Worm (Caenorhabditis elegans) whole organism, midembryonic: ENCODE measurements around the gene hsp-43.

Experiments
- T22C8.4 ChIP-seq: fragments of 200-800 bp; sonication (Bioruptor generic); IDR thresholded peaks from 2 replicates; pipeline ENCODE4 v1.3.6; 2022; ENCODE audit warnings: missing genetic modification characterization, missing compliant biosample characterization
- flt-1 ChIP-seq: fragments of 200-800 bp; sonication (Bioruptor generic); IDR thresholded peaks from 2 replicates; pipeline ENCODE4 v1.3.6; 2022; ENCODE audit warnings: missing genetic modification characterization, missing compliant biosample characterization
- klf-2 ChIP-seq: fragments of 200-800 bp; sonication (Bioruptor generic); conservative IDR thresholded peaks from 2 replicates; pipeline ENCODE4 v1.3.6; 2022; ENCODE audit warnings: missing genetic modification reagents, missing genetic modification characterization, missing compliant biosample characterization
- med-1 ChIP-seq: sonication (generic microtip); optimal IDR thresholded peaks from 2 replicates; lab custom pipeline; 2017; ENCODE audit warnings: missing genetic modification characterization, mild to moderate bottlenecking, missing compliant biosample characterization, antibody characterized with exemption, missing genetic modification reagents; ENCODE audit not compliant: insufficient read depth
- ref-1 ChIP-seq: fragments of 200-800 bp; sonication (Bioruptor generic); conservative IDR thresholded peaks from 2 replicates; pipeline ENCODE4 v1.3.6; 2022; ENCODE audit warnings: missing genetic modification reagents, missing genetic modification characterization, missing compliant biosample characterization
- tab-1 ChIP-seq: fragments of 200-800 bp; sonication (Bioruptor generic); IDR thresholded peaks from 2 replicates; pipeline ENCODE4 v1.3.6; 2022; ENCODE audit warnings: missing genetic modification characterization, missing compliant biosample characterization
- ztf-23 ChIP-seq: fragments of 200-800 bp; sonication (Bioruptor generic); IDR thresholded peaks from 2 replicates; pipeline ENCODE4 v1.3.6; 2022; ENCODE audit warnings: missing genetic modification reagents, missing genetic modification characterization, missing compliant biosample characterization
- ztf-29 ChIP-seq: fragments of 200-800 bp; sonication (Bioruptor generic); IDR thresholded peaks from 2 replicates; pipeline ENCODE4 v1.3.6; 2022; ENCODE audit warnings: missing genetic modification reagents, missing genetic modification characterization, missing compliant biosample characterization

DNA sequence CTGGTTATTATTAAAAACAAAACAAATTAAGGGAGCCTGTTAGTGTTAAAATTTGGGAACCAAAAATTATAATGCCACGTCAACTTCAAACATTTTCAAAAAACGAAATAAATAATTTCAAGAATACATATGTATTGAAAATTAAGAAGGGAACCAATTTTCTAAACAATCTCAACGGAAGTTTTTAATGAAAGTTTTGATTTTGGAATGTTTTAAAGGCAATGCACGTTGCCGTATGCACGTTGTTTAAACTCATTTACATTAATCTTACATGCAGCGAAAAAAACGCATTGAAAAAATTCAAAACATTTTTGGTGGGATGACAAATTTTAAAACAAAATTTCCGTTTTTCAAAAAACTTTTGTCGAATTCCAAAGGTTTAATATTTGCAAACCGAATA is 38.4 kb upstream of the hsp-43 start:
- TF ChIP-seq ztf-23 (no peak), tab-1 (GFP tag; lab: Robert Waterston, UW) (no peak), flt-1 (no peak), T22C8.4 (no peak), klf-2 (no peak), ref-1 (GFP tag; lab: Robert Waterston, UW) (no peak), med-1 (GFP tag; lab: Kevin White, UChicago) (no peak), ztf-29 (no peak)
